Worm (Caenorhabditis elegans): Measurements from ENCODE around the gene R13H4.2.

- no peak for TF ChIP-seq ref-1 (GFP tag; conservative IDR thresholded peaks at IDR 0.05)
- TF ChIP-seq cog-1 (tag; optimal IDR thresholded peaks at IDR 0.05) = no peak
- no peak for TF ChIP-seq T22C8.4 (GFP tag; IDR thresholded peaks at IDR 0.05)
These were observed 19.8 kb downstream of the R13H4.2 start for ce11 chrV:11856022-11856421.
